Fruit fly (Drosophila melanogaster): Measurements from ENCODE around the gene spz.

Gene spz

DNA sequence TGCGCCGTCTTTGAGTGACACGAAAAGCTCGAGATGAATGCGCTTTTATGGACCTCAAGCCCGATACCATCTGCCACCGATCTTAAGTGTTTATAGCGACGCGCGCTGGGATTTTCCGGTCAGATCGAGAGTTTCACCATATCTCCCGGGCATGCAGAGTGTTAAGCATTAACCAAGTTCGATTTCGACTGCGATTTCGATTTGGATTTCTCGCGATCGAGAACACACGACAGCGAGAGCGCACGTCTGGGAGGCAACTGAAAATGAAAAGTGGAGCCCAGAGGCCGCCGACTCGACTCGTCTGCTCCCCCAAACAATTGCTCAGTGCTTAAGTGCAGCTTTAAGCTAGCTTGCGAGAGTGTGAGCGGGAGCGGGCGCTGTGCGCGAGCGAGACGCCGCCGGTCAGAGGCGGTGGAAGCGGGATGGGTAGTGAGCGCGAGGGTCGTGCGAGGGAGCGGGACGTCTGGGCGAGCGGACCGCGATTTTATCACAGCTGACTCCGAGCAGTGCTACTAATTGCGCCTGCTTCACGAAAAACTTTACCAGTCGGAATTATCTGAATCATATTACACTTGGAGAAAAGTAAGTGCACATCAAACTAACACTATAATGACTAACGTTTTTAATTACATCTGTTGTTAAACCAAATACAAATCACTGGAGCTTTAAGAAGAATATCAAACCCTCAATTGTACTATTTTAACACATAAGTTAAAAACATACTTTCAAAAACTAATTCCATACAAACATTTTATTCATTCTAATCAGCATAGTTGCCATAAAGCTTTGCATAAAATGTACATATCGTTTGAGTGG is at the start of gene spz (continued):
- TF ChIP-seq CG9437 (GFP tag; optimal IDR thresholded peaks at IDR 0.05) (no peak), maf-S (GFP tag; optimal IDR thresholded peaks at IDR 0.05) (no peak), CTCF (GFP tag; optimal IDR thresholded peaks at IDR 0.05) (no peak), CG10274 (GFP tag; optimal IDR thresholded peaks at IDR 0.05) (no peak), nom (GFP tag; optimal IDR thresholded peaks at IDR 0.05) (peak; percentile 2), exex (tag; optimal IDR thresholded peaks at IDR 0.05) (no peak), lmd (GFP tag; IDR thresholded peaks at IDR 0.05) (no peak), Sry-δ (GFP tag; optimal IDR thresholded peaks at IDR 0.05) (no peak), CG10321 (GFP tag; IDR thresholded peaks at IDR 0.05) (peak; percentile 85), Aef1 (GFP tag; IDR thresholded peaks at IDR 0.05) (no peak), lab (GFP tag; optimal IDR thresholded peaks at IDR 0.05) (peak; percentile 28), so (GFP tag; IDR thresholded peaks at IDR 0.05) (no peak), Dfd (GFP tag; optimal IDR thresholded peaks at IDR 0.05) (no peak), ab (GFP tag; optimal IDR thresholded peaks at IDR 0.05) (no peak), cato (GFP tag; optimal IDR thresholded peaks at IDR 0.05; ENCODE audit: borderline replicate concordance) (no peak), CG11398 (GFP tag; optimal IDR thresholded peaks at IDR 0.05) (no peak), z (GFP tag; IDR thresholded peaks at IDR 0.05) (0 out of 3 replicates have a peak, but pooled peaks have one; percentile 36), chinmo (GFP tag; IDR thresholded peaks at IDR 0.05; ENCODE audit: partially characterized antibody) (peak; percentile 95), CG30403 (GFP tag; optimal IDR thresholded peaks at IDR 0.05) (peak; percentile 39), CG42726 (GFP tag; IDR thresholded peaks at IDR 0.05; ENCODE audit: partially characterized antibody) (no peak), CG13424 (tag; optimal IDR thresholded peaks at IDR 0.05) (peak; percentile 4), CG17802 (tag; optimal IDR thresholded peaks at IDR 0.05) (no peak), Nf-YB (GFP tag; optimal IDR thresholded peaks at IDR 0.05) (no peak), TFAM (GFP tag; optimal IDR thresholded peaks at IDR 0.05) (no peak), Antp (GFP tag; optimal IDR thresholded peaks at IDR 0.05) (no peak)

DNA sequence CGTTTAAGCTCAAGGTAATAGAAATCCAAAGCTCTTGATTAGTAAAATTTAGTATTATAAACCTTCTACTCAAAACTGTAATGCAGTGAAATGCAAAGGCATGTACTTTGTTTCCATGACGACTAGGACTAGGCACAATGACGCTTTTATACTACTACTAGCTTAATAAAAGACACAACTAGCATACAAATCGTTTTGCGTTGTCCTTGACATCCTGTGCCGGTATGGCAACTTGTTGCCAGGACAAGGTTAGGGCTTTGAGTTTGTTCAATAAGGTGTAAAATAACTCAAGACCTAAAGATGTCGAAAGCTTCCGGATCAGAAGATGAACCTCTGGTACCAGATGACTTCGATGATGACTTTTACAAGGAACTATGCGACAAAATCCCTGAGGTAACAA is 48.5 kb upstream of the spz start, which contains the start of gene CG5882:
CG5882 (plus strand) TSS at position 301 of the 400 bp plus-strand sequence.
- TF ChIP-seq tup (GFP tag; optimal IDR thresholded peaks at IDR 0.05) (no peak), bigmax (GFP tag; optimal IDR thresholded peaks at IDR 0.05) (no peak), CG9727 (GFP tag; optimal IDR thresholded peaks at IDR 0.05) (no peak), amos (GFP tag; IDR thresholded peaks at IDR 0.05; ENCODE audit: partially characterized antibody) (no peak), zf30C (GFP tag; optimal IDR thresholded peaks at IDR 0.05) (no peak), Stat92E (GFP tag; optimal IDR thresholded peaks at IDR 0.05) (no peak), org-1 (GFP tag; optimal IDR thresholded peaks at IDR 0.05) (no peak), CG8924 (tag; optimal IDR thresholded peaks at IDR 0.05) (no peak), CG11560 (tag; IDR thresholded peaks at IDR 0.05) (no peak), CG31224 (GFP tag; IDR thresholded peaks at IDR 0.05) (no peak), Tbp (GFP tag; optimal IDR thresholded peaks at IDR 0.05) (no peak), CG1647 (GFP tag; optimal IDR thresholded peaks at IDR 0.05) (no peak), abd-A (tag; optimal IDR thresholded peaks at IDR 0.05) (no peak), CG17802 (tag; optimal IDR thresholded peaks at IDR 0.05) (no peak), Doc3 (GFP tag; IDR thresholded peaks at IDR 0.05; ENCODE audit: partially characterized antibody) (no peak), trh (GFP tag; optimal IDR thresholded peaks at IDR 0.05) (no peak)

Data from whole organism, embryonic.